Worm (Caenorhabditis elegans) whole organism, young adult: Measurements from ENCODE around the gene mbk-2.

ENCODE experiments used
- B0035.1 ChIP-seq: sonication (generic microtip); optimal IDR thresholded peaks from 2 replicates; lab custom pipeline; 2016; ENCODE audit warnings: missing genetic modification characterization, mild to moderate bottlenecking, missing compliant biosample characterization, missing genotype, missing genetic modification reagents
- B0261.1 ChIP-seq: sonication (generic microtip); optimal IDR thresholded peaks from 2 replicates; lab custom pipeline; 2016; ENCODE audit warnings: mild to moderate bottlenecking, missing genetic modification characterization, moderate library complexity, missing compliant biosample characterization
- C06A6.2 ChIP-seq: fragments of 200-800 bp; sonication (Bioruptor generic); conservative IDR thresholded peaks from 2 replicates; pipeline ENCODE4 v1.3.6; 2022; ENCODE audit warnings: missing genetic modification characterization, missing compliant biosample characterization
- D2030.7 ChIP-seq: fragments of 200-800 bp; sonication (Bioruptor generic); IDR thresholded peaks from 2 replicates; pipeline ENCODE4 v1.3.6; 2022; ENCODE audit warnings: missing genetic modification reagents, missing genetic modification characterization, missing compliant biosample characterization
- F23B12.7 ChIP-seq: sonication (generic microtip); optimal IDR thresholded peaks from 2 replicates; lab custom pipeline; 2017; ENCODE audit warnings: missing genetic modification characterization, mild to moderate bottlenecking, missing compliant biosample characterization, antibody characterized with exemption, moderate library complexity; ENCODE audit not compliant: insufficient read depth
- F37B4.10 ChIP-seq: fragments of 200-800 bp; sonication (Bioruptor generic); IDR thresholded peaks from 2 replicates; pipeline ENCODE4 v1.3.6; 2022; ENCODE audit warnings: missing genetic modification characterization, missing compliant biosample characterization
- K12H6.12 ChIP-seq: fragments of 200-800 bp; sonication (Bioruptor generic); optimal IDR thresholded peaks from 2 replicates; lab custom pipeline; 2018; ENCODE audit warnings: mild to moderate bottlenecking, missing genetic modification characterization, missing compliant biosample characterization
- T07F8.4 ChIP-seq: sonication (generic microtip); optimal IDR thresholded peaks from 2 replicates; lab custom pipeline; 2016; ENCODE audit warnings: mild to moderate bottlenecking, missing genetic modification characterization, moderate library complexity, missing compliant biosample characterization
- Y53F4B.3 ChIP-seq: fragments of 200-800 bp; sonication (Bioruptor generic); IDR thresholded peaks from 2 replicates; pipeline ENCODE4 v1.3.6; 2022; ENCODE audit warnings: missing genetic modification reagents, missing genetic modification characterization, missing compliant biosample characterization
- Y67H2A.10 ChIP-seq: fragments of 200-800 bp; sonication (Bioruptor generic); conservative IDR thresholded peaks from 2 replicates; pipeline ENCODE4 v1.3.6; 2022; ENCODE audit warnings: missing genetic modification reagents, missing genetic modification characterization, missing compliant biosample characterization
- Y95B8A.8 ChIP-seq: fragments of 200-800 bp; sonication (Bioruptor generic); IDR thresholded peaks from 2 replicates; pipeline ENCODE4 v1.3.6; 2022; ENCODE audit warnings: missing genetic modification reagents, missing genetic modification characterization, missing compliant biosample characterization
- akir-1 ChIP-seq: fragments of 200-800 bp; sonication (Bioruptor generic); optimal IDR thresholded peaks from 2 replicates; lab custom pipeline; 2018; ENCODE audit warnings: mild to moderate bottlenecking, missing genetic modification characterization, moderate library complexity, missing compliant biosample characterization
- aptf-2 ChIP-seq: fragments of 200-800 bp; sonication (Bioruptor generic); conservative IDR thresholded peaks from 2 replicates; pipeline ENCODE4 v1.3.6; 2022; ENCODE audit warnings: missing genetic modification reagents, missing genetic modification characterization, missing compliant biosample characterization
- atf-7 ChIP-seq: sonication (generic microtip); optimal IDR thresholded peaks from 2 replicates; lab custom pipeline; 2017; ENCODE audit warnings: mild to moderate bottlenecking, missing genetic modification characterization, missing compliant biosample characterization
- attf-3 ChIP-seq: fragments of 200-800 bp; sonication (Bioruptor generic); conservative IDR thresholded peaks from 2 replicates; pipeline ENCODE4 v1.3.6; 2022; ENCODE audit warnings: missing genetic modification reagents, missing genetic modification characterization, missing compliant biosample characterization
- bed-1 ChIP-seq: fragments of 200-800 bp; sonication (Bioruptor generic); IDR thresholded peaks from 2 replicates; pipeline ENCODE4 v1.3.6; 2022; ENCODE audit warnings: missing genetic modification reagents, missing genetic modification characterization, missing compliant biosample characterization
- ceh-100 ChIP-seq: fragments of 200-800 bp; sonication (Bioruptor generic); IDR thresholded peaks from 2 replicates; pipeline ENCODE4 v1.3.6; 2022; ENCODE audit warnings: missing genetic modification reagents, missing genetic modification characterization, missing compliant biosample characterization
- ceh-27 ChIP-seq: fragments of 200-800 bp; sonication (Bioruptor generic); optimal IDR thresholded peaks from 2 replicates; lab custom pipeline; 2018; ENCODE audit warnings: mild to moderate bottlenecking, missing genetic modification characterization, moderate library complexity, missing compliant biosample characterization
- dox-1 ChIP-seq: fragments of 200-800 bp; sonication (Bioruptor generic); IDR thresholded peaks from 2 replicates; pipeline ENCODE4 v1.3.6; 2022; ENCODE audit warnings: missing genetic modification reagents, missing genetic modification characterization, missing compliant biosample characterization
- efl-1 ChIP-seq: fragments of 150-350 bp; optimal IDR thresholded peaks from 2 replicates; lab custom pipeline; 2014; ENCODE audit warnings: missing biosample characterization, missing genetic modification reagents, missing genetic modification characterization
- egl-44 ChIP-seq: fragments of 200-800 bp; sonication (Bioruptor generic); IDR thresholded peaks from 2 replicates; pipeline ENCODE4 v1.3.6; 2022; ENCODE audit warnings: missing genetic modification reagents, missing genetic modification characterization, missing compliant biosample characterization
- fkh-3 ChIP-seq: sonication (generic microtip); optimal IDR thresholded peaks from 2 replicates; lab custom pipeline; 2016; ENCODE audit warnings: mild to moderate bottlenecking, missing genetic modification characterization, missing compliant biosample characterization
- hlh-12 ChIP-seq: sonication (generic microtip); optimal IDR thresholded peaks from 2 replicates; lab custom pipeline; 2016; ENCODE audit warnings: missing genetic modification characterization, missing compliant biosample characterization
- hsf-1 ChIP-seq: fragments of 200-800 bp; sonication (Bioruptor generic); IDR thresholded peaks from 2 replicates; pipeline ENCODE4 v1.3.6; 2022; ENCODE audit warnings: missing genetic modification reagents, missing genetic modification characterization, missing compliant biosample characterization
- let-607 ChIP-seq, 2 experiments: fragments of 200-800 bp in 1 of 2; sonication (Bioruptor generic) in 1 of 2; sonication (generic microtip) in 1 of 2; optimal IDR thresholded peaks; 2 replicates each; lab custom pipeline; 2016 to 2018; ENCODE audit warnings: mild to moderate bottlenecking in 2 of 2, missing compliant biosample characterization in 2 of 2, missing genetic modification characterization in 2 of 2, moderate library complexity in 2 of 2, missing genotype in 1 of 2
- lin-35 ChIP-seq, 3 experiments: fragments of 150-350 bp in 2 of 3; sonication (generic microtip) in 1 of 3; optimal IDR thresholded peaks; 2 replicates each; lab custom pipeline; 2014 to 2018; ENCODE audit warnings: missing biosample characterization in 3 of 3, missing genetic modification characterization in 3 of 3, missing genetic modification reagents in 3 of 3
- madf-3 ChIP-seq: fragments of 200-800 bp; sonication (Bioruptor generic); IDR thresholded peaks from 2 replicates; pipeline ENCODE4 v1.3.6; 2022; ENCODE audit warnings: missing genetic modification reagents, missing genetic modification characterization, missing compliant biosample characterization
- madf-8 ChIP-seq: fragments of 200-800 bp; sonication (Bioruptor generic); conservative IDR thresholded peaks from 2 replicates; pipeline ENCODE4 v1.3.6; 2022; ENCODE audit warnings: missing genetic modification reagents, missing genetic modification characterization, missing compliant biosample characterization
- mel-28 ChIP-seq: sonication (generic microtip); optimal IDR thresholded peaks from 2 replicates; lab custom pipeline; 2016; ENCODE audit warnings: borderline replicate concordance, mild to moderate bottlenecking, missing genetic modification characterization, missing compliant biosample characterization
- nfya-1 ChIP-seq: sonication (generic microtip); optimal IDR thresholded peaks from 2 replicates; lab custom pipeline; 2017; ENCODE audit warnings: antibody characterized with exemption, missing compliant biosample characterization, missing genetic modification characterization, borderline replicate concordance; ENCODE audit not compliant: insufficient read depth
- nhr-80 ChIP-seq: sonication (generic microtip); optimal IDR thresholded peaks from 2 replicates; lab custom pipeline; 2016; ENCODE audit warnings: missing genetic modification characterization, missing compliant biosample characterization
- rcor-1 ChIP-seq: fragments of 200-800 bp; sonication (Bioruptor generic); IDR thresholded peaks from 2 replicates; pipeline ENCODE4 v1.3.6; 2022; ENCODE audit warnings: missing genetic modification reagents, missing genetic modification characterization, missing compliant biosample characterization
- sea-2 ChIP-seq: fragments of 200-800 bp; sonication (Bioruptor generic); IDR thresholded peaks from 2 replicates; pipeline ENCODE4 v1.3.6; 2022; ENCODE audit warnings: missing genetic modification characterization, missing compliant biosample characterization
- snpc-1.1 ChIP-seq: sonication (generic microtip); optimal IDR thresholded peaks from 2 replicates; lab custom pipeline; 2017; ENCODE audit warnings: missing genetic modification characterization, mild to moderate bottlenecking, missing compliant biosample characterization, antibody characterized with exemption, moderate library complexity, missing genotype, missing genetic modification reagents; ENCODE audit not compliant: insufficient read depth
- snpc-4 ChIP-seq, 5 experiments: fragments of 150-350 bp in 1 of 5; sonication (generic microtip) in 4 of 5; optimal IDR thresholded peaks; 2 replicates each; lab custom pipeline; 2014 to 2018; ENCODE audit warnings: missing genetic modification characterization in 5 of 5, missing biosample characterization in 3 of 5, antibody characterized with exemption in 2 of 5, mild to moderate bottlenecking in 2 of 5, missing compliant biosample characterization in 2 of 5, missing genotype in 2 of 5, moderate library complexity in 2 of 5, missing genetic modification reagents in 1 of 5
- tbp1 ChIP-seq: fragments of 200-800 bp; sonication (Bioruptor generic); optimal IDR thresholded peaks from 2 replicates; lab custom pipeline; 2018; ENCODE audit warnings: mild to moderate bottlenecking, missing genetic modification characterization, missing compliant biosample characterization
- tbx-9 ChIP-seq: sonication (generic microtip); optimal IDR thresholded peaks from 2 replicates; lab custom pipeline; 2016; ENCODE audit warnings: borderline replicate concordance, missing genetic modification characterization, inconsistent platforms, missing compliant biosample characterization
- zim-3 ChIP-seq: sonication (generic microtip); optimal IDR thresholded peaks from 2 replicates; lab custom pipeline; 2017; ENCODE audit warnings: mild to moderate bottlenecking, missing genetic modification characterization, moderate library complexity, missing compliant biosample characterization
- ztf-3 ChIP-seq: fragments of 200-800 bp; sonication (Bioruptor generic); optimal IDR thresholded peaks from 2 replicates; lab custom pipeline; 2018; ENCODE audit warnings: mild to moderate bottlenecking, missing genetic modification characterization, missing compliant biosample characterization

Gene mbk-2

ce11 chrIV:12990638-12991037 lies 18.3 kb upstream of the mbk-2 start (continued):
- TF ChIP-seq K12H6.12 = no peak

ce11 chrIV:12991629-12992028 lies 17.3 kb upstream of the mbk-2 start, which contains the start of gene K10D11.5:
K10D11.5 (minus strand) TSS chrIV:12991843.
- peak in 1 of 2 experiments; percentile 60 for TF ChIP-seq let-607 (tag; optimal IDR thresholded peaks at IDR 0.05; lab: Kevin White, UChicago)
- TF ChIP-seq C06A6.2 (GFP tag; lab: Robert Waterston, UW) = no peak
- no peak for TF ChIP-seq aptf-2 (GFP tag; lab: Robert Waterston, UW)
- TF ChIP-seq nhr-80 (tag; lab: Kevin White, UChicago) = peak; percentile 71
- no peak for TF ChIP-seq hlh-12 (tag; lab: Kevin White, UChicago)

ce11 chrIV:12994376-12994775 lies 14.6 kb upstream of the mbk-2 start, which contains the start of gene K10D11.4:
K10D11.4 (minus strand) TSS chrIV:12994476.
- TF ChIP-seq ceh-27 (GFP tag; lab: Kevin White, UChicago) (no peak), B0035.1 (tag; lab: Kevin White, UChicago) (no peak), Y67H2A.10 (GFP tag; lab: Robert Waterston, UW) (no peak), dox-1 (GFP tag; lab: Robert Waterston, UW) (no peak), hsf-1 (GFP tag; lab: Robert Waterston, UW) (no peak), tbx-9 (tag; lab: Kevin White, UChicago) (no peak), sea-2 (GFP tag; lab: Robert Waterston, UW) (no peak), let-607 (tag; optimal IDR thresholded peaks at IDR 0.05; lab: Kevin White, UChicago) (no peak), fkh-3 (tag; lab: Kevin White, UChicago) (no peak)

- no peak for TF ChIP-seq fkh-3 (tag; lab: Kevin White, UChicago)
- no peak for TF ChIP-seq snpc-1.1 (tag; lab: Kevin White, UChicago)
- no peak for TF ChIP-seq ztf-3 (GFP tag; lab: Kevin White, UChicago)
- no peak for TF ChIP-seq madf-8 (GFP tag; lab: Robert Waterston, UW)
- TF ChIP-seq mel-28 (tag; lab: Kevin White, UChicago) = no peak
- TF ChIP-seq B0261.1 = no peak
- no peak for TF ChIP-seq bed-1
- TF ChIP-seq hlh-12 (tag; lab: Kevin White, UChicago) = no peak
- no peak for TF ChIP-seq F23B12.7 (tag; lab: Kevin White, UChicago)
- TF ChIP-seq dox-1 (GFP tag; lab: Robert Waterston, UW) = no peak
- TF ChIP-seq D2030.7 (GFP tag; lab: Robert Waterston, UW) = no peak
- no peak for TF ChIP-seq Y95B8A.8
- no peak for TF ChIP-seq T07F8.4 (tag; lab: Kevin White, UChicago)
- no peak for TF ChIP-seq snpc-4 (GFP tag; optimal IDR thresholded peaks at IDR 0.05; lab: Kevin White, UChicago)
- TF ChIP-seq snpc-4 (tag; optimal IDR thresholded peaks at IDR 0.05; lab: Kevin White, UChicago) = no peak
- TF ChIP-seq tbp1 (GFP tag; lab: Kevin White, UChicago) = no peak
- no peak for TF ChIP-seq nfya-1 (tag; lab: Kevin White, UChicago)
- TF ChIP-seq efl-1 = no peak
Observed at ce11 chrIV:12995886-12996285, 13.1 kb upstream of the mbk-2 start, which contains the start of gene K10D11.7. K10D11.7 (minus strand) TSS chrIV:12995986.

- TF ChIP-seq snpc-1.1 (tag; lab: Kevin White, UChicago) (no peak), F37B4.10 (GFP tag; lab: Robert Waterston, UW) (no peak), madf-3 (GFP tag; lab: Robert Waterston, UW) (no peak), rcor-1 (GFP tag; lab: Robert Waterston, UW) (no peak), Y53F4B.3 (GFP tag; lab: Robert Waterston, UW) (no peak), ztf-3 (GFP tag; lab: Kevin White, UChicago) (no peak), lin-35 (GFP tag; optimal IDR thresholded peaks at IDR 0.05; lab: Kevin White, UChicago) (no peak), egl-44 (no peak), atf-7 (tag; lab: Kevin White, UChicago) (no peak), attf-3 (no peak), nhr-80 (tag; lab: Kevin White, UChicago) (no peak), dox-1 (GFP tag; lab: Robert Waterston, UW) (no peak), zim-3 (tag; lab: Kevin White, UChicago) (no peak), ceh-100 (GFP tag; lab: Robert Waterston, UW) (no peak), madf-8 (GFP tag; lab: Robert Waterston, UW) (no peak), tbx-9 (tag; lab: Kevin White, UChicago) (no peak), akir-1 (GFP tag; lab: Kevin White, UChicago) (no peak), hlh-12 (tag; lab: Kevin White, UChicago) (no peak)
Observed at ce11 chrIV:12997560-12997959, 11.4 kb upstream of the mbk-2 start.
